Fruit fly (Drosophila melanogaster) whole organism, prepupa: ENCODE measurements around the gene CG31664.

Source experiments
- CG10669 ChIP-seq: fragments of 200-800 bp; sonication (Bioruptor generic); optimal IDR thresholded peaks from 3 replicates; lab custom pipeline; 2018; ENCODE audit warnings: missing biosample characterization, mild to moderate bottlenecking, missing genetic modification characterization, moderate library complexity
- CG11294 ChIP-seq: fragments of 200-800 bp; sonication (Bioruptor generic); IDR thresholded peaks from 2 replicates; pipeline ENCODE4 v1.3.6; 2022; ENCODE audit warnings: missing biosample characterization, missing genetic modification characterization
- CG11902 ChIP-seq: fragments of 200-800 bp; sonication (Bioruptor generic); optimal IDR thresholded peaks from 3 replicates; lab custom pipeline; 2016; ENCODE audit warnings: missing biosample characterization, missing genetic modification characterization
- CG15336 ChIP-seq: fragments of 200-800 bp; sonication (Bioruptor generic); IDR thresholded peaks from 2 replicates; pipeline ENCODE4 v1.3.6; 2022; ENCODE audit warnings: missing biosample characterization, missing genetic modification characterization
- CG1621 ChIP-seq: fragments of 200-800 bp; sonication (Bioruptor generic); optimal IDR thresholded peaks from 3 replicates; lab custom pipeline; 2018; ENCODE audit warnings: missing biosample characterization, mild to moderate bottlenecking, missing genetic modification characterization
- CG16779 ChIP-seq: fragments of 200-800 bp; sonication (Bioruptor generic); optimal IDR thresholded peaks from 3 replicates; lab custom pipeline; 2017; ENCODE audit warnings: missing biosample characterization, mild to moderate bottlenecking, missing genetic modification characterization
- CG3032 ChIP-seq: fragments of 200-800 bp; optimal IDR thresholded peaks from 2 replicates; lab custom pipeline; 2019; ENCODE audit warnings: missing biosample characterization, mild to moderate bottlenecking, missing genetic modification characterization, moderate library complexity
- CG32006 ChIP-seq: fragments of 200-800 bp; sonication (Bioruptor generic); optimal IDR thresholded peaks from 3 replicates; lab custom pipeline; 2017; ENCODE audit warnings: missing biosample characterization, mild to moderate bottlenecking, missing genetic modification characterization
- CG34406 ChIP-seq: fragments of 200-800 bp; sonication (Bioruptor generic); optimal IDR thresholded peaks from 3 replicates; lab custom pipeline; 2016; ENCODE audit warnings: missing biosample characterization, missing genetic modification characterization
- CG3919 ChIP-seq: fragments of 200-800 bp; sonication (Bioruptor generic); optimal IDR thresholded peaks from 3 replicates; lab custom pipeline; 2016; ENCODE audit warnings: missing biosample characterization, missing genetic modification characterization
- CG4318 ChIP-seq: fragments of 200-800 bp; sonication (Bioruptor generic); optimal IDR thresholded peaks from 3 replicates; lab custom pipeline; 2017; ENCODE audit warnings: missing biosample characterization, mild to moderate bottlenecking, missing genetic modification characterization
- CG6163 ChIP-seq: fragments of 200-800 bp; sonication (Bioruptor generic); IDR thresholded peaks from 3 replicates; pipeline ENCODE4 v1.3.6; 2022; ENCODE audit warnings: missing biosample characterization, missing genetic modification characterization
- CG6276 ChIP-seq: fragments of 200-800 bp; sonication (Bioruptor generic); optimal IDR thresholded peaks from 2 replicates; lab custom pipeline; 2017; ENCODE audit warnings: missing biosample characterization, mild to moderate bottlenecking, missing genetic modification characterization
- CG6792 ChIP-seq: fragments of 200-800 bp; sonication (Bioruptor generic); optimal IDR thresholded peaks from 3 replicates; lab custom pipeline; 2016; ENCODE audit warnings: missing biosample characterization, missing genetic modification characterization
- CG6854 ChIP-seq: fragments of 200-800 bp; sonication (Bioruptor generic); optimal IDR thresholded peaks from 2 replicates; lab custom pipeline; 2017; ENCODE audit warnings: missing biosample characterization, mild to moderate bottlenecking, missing genetic modification characterization
- CG7368 ChIP-seq: fragments of 200-800 bp; sonication (Bioruptor generic); optimal IDR thresholded peaks from 3 replicates; lab custom pipeline; 2016; ENCODE audit warnings: missing biosample characterization, missing genetic modification characterization
- CG8119 ChIP-seq: fragments of 200-800 bp; sonication (Bioruptor generic); IDR thresholded peaks from 3 replicates; pipeline ENCODE4 v1.3.6; 2022; ENCODE audit warnings: missing biosample characterization, missing genetic modification characterization
- CG8319 ChIP-seq: fragments of 200-800 bp; sonication (Bioruptor generic); optimal IDR thresholded peaks from 3 replicates; lab custom pipeline; 2016; ENCODE audit warnings: missing biosample characterization, missing genetic modification characterization
- CG8632 ChIP-seq: fragments of 200-800 bp; sonication (Bioruptor generic); optimal IDR thresholded peaks from 3 replicates; lab custom pipeline; 2016; ENCODE audit warnings: missing biosample characterization, missing genetic modification characterization
- CG9139 ChIP-seq: fragments of 200-800 bp; sonication (Bioruptor generic); optimal IDR thresholded peaks from 3 replicates; lab custom pipeline; 2017; ENCODE audit warnings: missing biosample characterization, mild to moderate bottlenecking, missing genetic modification characterization
- Eip75B ChIP-seq: fragments of 200-800 bp; sonication (Bioruptor generic); optimal IDR thresholded peaks from 3 replicates; lab custom pipeline; 2016; ENCODE audit warnings: missing biosample characterization, missing genetic modification characterization
- Eip93F ChIP-seq: fragments of 200-800 bp; sonication (Bioruptor generic); optimal IDR thresholded peaks from 2 replicates; lab custom pipeline; 2016; ENCODE audit warnings: missing biosample characterization, mild to moderate bottlenecking, missing genetic modification characterization
- Ets21C ChIP-seq: fragments of 200-800 bp; sonication (Bioruptor generic); optimal IDR thresholded peaks from 3 replicates; lab custom pipeline; 2016; ENCODE audit warnings: missing biosample characterization, missing genetic modification characterization
- Ets96B ChIP-seq: fragments of 200-800 bp; optimal IDR thresholded peaks from 2 replicates; lab custom pipeline; 2019; ENCODE audit warnings: missing biosample characterization, mild to moderate bottlenecking, missing genetic modification characterization, moderate library complexity
- Gug ChIP-seq: fragments of 200-800 bp; sonication (Bioruptor generic); IDR thresholded peaks from 2 replicates; pipeline ENCODE4 v1.3.6; 2022; ENCODE audit warnings: missing biosample characterization, missing genetic modification characterization
- Hr38 ChIP-seq: sonication (Bioruptor generic); optimal IDR thresholded peaks from 2 replicates; lab custom pipeline; 2016; ENCODE audit warnings: missing biosample characterization, missing genetic modification characterization
- Hr39 ChIP-seq: fragments of 200-800 bp; sonication (Bioruptor generic); optimal IDR thresholded peaks from 2 replicates; lab custom pipeline; 2016; ENCODE audit warnings: missing biosample characterization, missing genetic modification characterization
- Hr4 ChIP-seq: fragments of 200-800 bp; sonication (Bioruptor generic); optimal IDR thresholded peaks from 3 replicates; lab custom pipeline; 2016; ENCODE audit warnings: missing biosample characterization, missing genetic modification characterization
- Lpt ChIP-seq: fragments of 200-800 bp; sonication (Bioruptor generic); optimal IDR thresholded peaks from 3 replicates; lab custom pipeline; 2016; ENCODE audit warnings: missing biosample characterization, missing genetic modification characterization
- OdsH ChIP-seq: fragments of 200-800 bp; sonication (Bioruptor generic); optimal IDR thresholded peaks from 3 replicates; lab custom pipeline; 2016; ENCODE audit warnings: missing biosample characterization, missing genetic modification characterization
- Smox ChIP-seq: fragments of 200-800 bp; sonication (Bioruptor generic); optimal IDR thresholded peaks from 3 replicates; lab custom pipeline; 2016; ENCODE audit warnings: missing biosample characterization, missing genetic modification characterization
- Sox102F ChIP-seq: fragments of 200-800 bp; sonication (Bioruptor generic); optimal IDR thresholded peaks from 2 replicates; lab custom pipeline; 2016; ENCODE audit warnings: missing biosample characterization, mild to moderate bottlenecking, missing genetic modification characterization
- achi ChIP-seq: fragments of 200-800 bp; sonication (Bioruptor generic); optimal IDR thresholded peaks from 3 replicates; lab custom pipeline; 2016; ENCODE audit warnings: missing biosample characterization, missing genetic modification characterization
- acj6 ChIP-seq: fragments of 200-800 bp; sonication (Bioruptor generic); optimal IDR thresholded peaks from 3 replicates; lab custom pipeline; 2016; ENCODE audit warnings: missing biosample characterization, missing genetic modification characterization
- cyc ChIP-seq: fragments of 200-800 bp; sonication (Bioruptor generic); optimal IDR thresholded peaks from 3 replicates; lab custom pipeline; 2016; ENCODE audit warnings: missing biosample characterization, missing genetic modification characterization
- dac ChIP-seq: fragments of 200-800 bp; sonication (Bioruptor generic); optimal IDR thresholded peaks from 2 replicates; lab custom pipeline; 2017; ENCODE audit warnings: missing biosample characterization, mild to moderate bottlenecking, missing genetic modification characterization
- eg ChIP-seq: fragments of 200-800 bp; sonication (Bioruptor generic); IDR thresholded peaks from 3 replicates; pipeline ENCODE4 v1.3.6; 2022; ENCODE audit warnings: missing biosample characterization, missing genetic modification characterization
- esn ChIP-seq: fragments of 200-800 bp; sonication (Bioruptor generic); optimal IDR thresholded peaks from 2 replicates; lab custom pipeline; 2016; ENCODE audit warnings: missing biosample characterization, mild to moderate bottlenecking, missing genetic modification characterization, moderate library complexity
- fd59A ChIP-seq: fragments of 200-800 bp; sonication (Bioruptor generic); optimal IDR thresholded peaks from 2 replicates; lab custom pipeline; 2017; ENCODE audit warnings: missing biosample characterization, mild to moderate bottlenecking, missing genetic modification characterization, missing genetic modification reagents
- fd85E ChIP-seq: fragments of 200-800 bp; sonication (Bioruptor generic); optimal IDR thresholded peaks from 3 replicates; lab custom pipeline; 2016; ENCODE audit warnings: missing biosample characterization, missing genetic modification characterization
- fkh ChIP-seq: fragments of 200-800 bp; sonication (Bioruptor generic); optimal IDR thresholded peaks from 3 replicates; lab custom pipeline; 2017; ENCODE audit warnings: missing biosample characterization, mild to moderate bottlenecking, missing genetic modification characterization, moderate library complexity
- lz ChIP-seq: fragments of 200-800 bp; sonication (Bioruptor generic); optimal IDR thresholded peaks from 3 replicates; lab custom pipeline; 2016; ENCODE audit warnings: missing biosample characterization, missing genetic modification characterization
- net ChIP-seq: fragments of 200-800 bp; sonication (Bioruptor generic); optimal IDR thresholded peaks from 3 replicates; lab custom pipeline; 2016; ENCODE audit warnings: missing biosample characterization, missing genetic modification characterization
- ss ChIP-seq, 2 experiments: fragments of 200-800 bp; sonication (Bioruptor generic); optimal IDR thresholded peaks; 2 replicates in 1 of 2; 3 replicates in 1 of 2; lab custom pipeline; 2017 to 2018; ENCODE audit warnings: mild to moderate bottlenecking in 2 of 2, missing biosample characterization in 2 of 2, missing genetic modification characterization in 2 of 2, moderate library complexity in 1 of 2
- svp ChIP-seq: fragments of 200-800 bp; sonication (Bioruptor generic); peaks from one replicate; lab custom pipeline; 2016; ENCODE audit warnings: missing biosample characterization, missing genetic modification characterization
- topi ChIP-seq: fragments of 200-800 bp; sonication (Bioruptor generic); optimal IDR thresholded peaks from 3 replicates; lab custom pipeline; 2016; ENCODE audit warnings: missing biosample characterization, missing genetic modification characterization

CG31664 gene

dm6 chr2L:1861994-1862393 lies 35.7 kb upstream of the CG31664 start (continued):
- TF ChIP-seq Gug (no peak), ss (GFP tag; optimal IDR thresholded peaks at IDR 0.05; lab: Kevin White, UChicago) (peak in 1 of 2 experiments; percentile 20), CG10669 (GFP tag; lab: Kevin White, UChicago) (peak; percentile 33), svp (GFP tag; lab: Kevin White, UChicago) (peak; percentile 62), Eip93F (no peak), cyc (GFP tag; lab: Kevin White, UChicago) (no peak), Eip75B (GFP tag; lab: Kevin White, UChicago) (no peak)

- TF ChIP-seq CG8319 = no peak
- TF ChIP-seq eg (GFP tag; lab: Robert Waterston, UW) = 0 out of 3 replicates have a peak, but pooled peaks have one; percentile 31
- no peak for TF ChIP-seq fd59A (GFP tag; lab: Kevin White, UChicago)
- TF ChIP-seq Ets96B (tag; lab: Kevin White, UChicago) = no peak
- TF ChIP-seq svp (GFP tag; lab: Kevin White, UChicago) = peak; percentile 8
- TF ChIP-seq CG34406 = no peak
- TF ChIP-seq CG11902 (GFP tag; lab: Kevin White, UChicago) = no peak
- no peak for TF ChIP-seq Eip93F
- no peak for TF ChIP-seq CG10669 (GFP tag; lab: Kevin White, UChicago)
- TF ChIP-seq CG6163 (GFP tag; lab: Robert Waterston, UW) = 0 out of 3 replicates have a peak, but pooled peaks have one; percentile 26
- TF ChIP-seq CG9139 (GFP tag; lab: Kevin White, UChicago) = no peak
- no peak for TF ChIP-seq Eip75B (GFP tag; lab: Kevin White, UChicago)
- TF ChIP-seq ss (GFP tag; optimal IDR thresholded peaks at IDR 0.05; lab: Kevin White, UChicago) = no peak
- TF ChIP-seq esn (GFP tag; lab: Kevin White, UChicago) = no peak
- TF ChIP-seq CG15336 (GFP tag; lab: Robert Waterston, UW) = no peak
- TF ChIP-seq CG32006 = peak; percentile 17
Observed at dm6 chr2L:1839019-1839418, 12.7 kb upstream of the CG31664 start.

- TF ChIP-seq fkh (GFP tag; lab: Kevin White, UChicago) (no peak), CG4318 (GFP tag; lab: Kevin White, UChicago) (no peak), CG6854 (GFP tag; lab: Kevin White, UChicago) (no peak), CG3919 (peak; percentile 20), Hr39 (GFP tag; lab: Kevin White, UChicago) (no peak), CG16779 (no peak), acj6 (GFP tag; lab: Kevin White, UChicago) (no peak), topi (GFP tag; lab: Kevin White, UChicago) (no peak), achi (peak; percentile 4), fd59A (GFP tag; lab: Kevin White, UChicago) (no peak), OdsH (GFP tag; lab: Kevin White, UChicago) (peak; percentile 9), CG8319 (no peak), CG6276 (no peak), CG3032 (tag; lab: Kevin White, UChicago) (no peak), Ets21C (GFP tag; lab: Kevin White, UChicago) (no peak), dac (peak; percentile 0), CG11294 (no peak), fd85E (no peak), CG8119 (no peak), CG9139 (GFP tag; lab: Kevin White, UChicago) (no peak), Lpt (GFP tag; lab: Kevin White, UChicago) (no peak), eg (GFP tag; lab: Robert Waterston, UW) (peak; percentile 52; the same call in 2 of the 3 replicates), Sox102F (GFP tag; lab: Kevin White, UChicago) (no peak), CG6792 (GFP tag; lab: Kevin White, UChicago) (no peak), Smox (GFP tag; lab: Kevin White, UChicago) (no peak), CG8632 (no peak), CG7368 (no peak), ss (GFP tag; optimal IDR thresholded peaks at IDR 0.05; lab: Kevin White, UChicago) (no peak), cyc (GFP tag; lab: Kevin White, UChicago) (no peak), net (no peak), Hr38 (no peak), Hr4 (GFP tag; lab: Kevin White, UChicago) (no peak), CG11902 (GFP tag; lab: Kevin White, UChicago) (no peak), CG1621 (no peak), lz (GFP tag; lab: Kevin White, UChicago) (no peak), CG6163 (GFP tag; lab: Robert Waterston, UW) (peak; percentile 56; the same call in 2 of the 3 replicates)
Observed at dm6 chr2L:1837717-1838368, 11.5 kb upstream of the CG31664 start.
